Fruit fly (Drosophila melanogaster): ENCODE results near the gene CG9705.

The CG9705 gene

dm6 chr3L:16765647-16766628, 14.0 kb upstream of the CG9705 start, which contains the start of gene Nrt (continued):
- TF ChIP-seq her (GFP tag; optimal IDR thresholded peaks at IDR 0.05) (peak; percentile 31), kay (GFP tag; optimal IDR thresholded peaks at IDR 0.05) (peak; percentile 34), NC2β (GFP tag; optimal IDR thresholded peaks at IDR 0.05) (no peak), insv (GFP tag; optimal IDR thresholded peaks at IDR 0.05) (peak in 1 of 2 experiments; percentile 61), bab2 (GFP tag; optimal IDR thresholded peaks at IDR 0.05) (no peak), prd (optimal IDR thresholded peaks at IDR 0.05) (no peak), prd (GFP tag; IDR thresholded peaks at IDR 0.05) (peak; percentile 66), NFAT (GFP tag; IDR thresholded peaks at IDR 0.05) (no peak), Bteb2 (GFP tag; optimal IDR thresholded peaks at IDR 0.05) (no peak), CG2712 (tag; optimal IDR thresholded peaks at IDR 0.05) (peak; percentile 84), dmrt11E (tag; optimal IDR thresholded peaks at IDR 0.05) (peak; percentile 74), BtbVII (GFP tag; optimal IDR thresholded peaks at IDR 0.05) (peak; percentile 63), CG3407 (GFP tag; optimal IDR thresholded peaks at IDR 0.05) (peak; percentile 37), Elba2 (GFP tag; optimal IDR thresholded peaks at IDR 0.05) (peak; percentile 95), Dref (GFP tag; IDR thresholded peaks at IDR 0.05) (no peak), Trl (optimal IDR thresholded peaks at IDR 0.05) (peak in 1 of 2 experiments; percentile 10), Trl (GFP tag; optimal IDR thresholded peaks at IDR 0.05) (no peak), Sin3A (optimal IDR thresholded peaks at IDR 0.05) (no peak), CG32772 (GFP tag; IDR thresholded peaks at IDR 0.05) (peak; percentile 49; the same call in 1 of the 2 replicates), CrebB (tag; optimal IDR thresholded peaks at IDR 0.05) (peak; percentile 43), Ravus (GFP tag; IDR thresholded peaks at IDR 0.05) (no peak), slou (GFP tag; optimal IDR thresholded peaks at IDR 0.05) (no peak), Chrac-16 (GFP tag; optimal IDR thresholded peaks at IDR 0.05) (peak; percentile 34), Dip2 (GFP tag; IDR thresholded peaks at IDR 0.05) (no peak), croc (GFP tag; conservative IDR thresholded peaks at IDR 0.05) (no peak), CG1024 (GFP tag; IDR thresholded peaks at IDR 0.05) (no peak), CG12071 (GFP tag; optimal IDR thresholded peaks at IDR 0.05) (no peak), sqz (GFP tag; optimal IDR thresholded peaks at IDR 0.05) (peak; percentile 72), Atf6 (GFP tag; IDR thresholded peaks at IDR 0.05) (peak; percentile 64), CG14667 (GFP tag; IDR thresholded peaks at IDR 0.05) (no peak), Hmr (GFP tag; optimal IDR thresholded peaks at IDR 0.05) (peak; percentile 80), stc (GFP tag; IDR thresholded peaks at IDR 0.05) (0 out of 2 replicates have a peak, but pooled peaks have one; percentile 58), CG8944 (GFP tag; optimal IDR thresholded peaks at IDR 0.05) (no peak), en (GFP tag; optimal IDR thresholded peaks at IDR 0.05) (no peak), psq (GFP tag; optimal IDR thresholded peaks at IDR 0.05) (no peak), CG3847 (GFP tag; IDR thresholded peaks at IDR 0.05) (0 out of 2 replicates have a peak, but pooled peaks have one; percentile 27), fd96Cb (tag; optimal IDR thresholded peaks at IDR 0.05) (peak; percentile 50), Hr3 (GFP tag; optimal IDR thresholded peaks at IDR 0.05) (peak; percentile 45), Hsf (GFP tag; optimal IDR thresholded peaks at IDR 0.05) (peak; percentile 26), ken (GFP tag; IDR thresholded peaks at IDR 0.05) (no peak), tna (GFP tag; IDR thresholded peaks at IDR 0.05; ENCODE audit: partially characterized antibody) (peak; percentile 66; the same call in 1 of the 2 replicates), eve (GFP tag; optimal IDR thresholded peaks at IDR 0.05) (peak in 1 of 2 experiments; percentile 89), chif (GFP tag; optimal IDR thresholded peaks at IDR 0.05) (no peak), CG1529 (GFP tag; optimal IDR thresholded peaks at IDR 0.05) (peak; percentile 33), CG17385 (GFP tag; optimal IDR thresholded peaks at IDR 0.05) (peak; percentile 69), dmrt99B (tag; optimal IDR thresholded peaks at IDR 0.05) (peak; percentile 72), Myb (GFP tag; optimal IDR thresholded peaks at IDR 0.05) (no peak), MESR4 (GFP tag; optimal IDR thresholded peaks at IDR 0.05) (peak; percentile 1), Hr39 (optimal IDR thresholded peaks at IDR 0.05) (no peak), klu (GFP tag; IDR thresholded peaks at IDR 0.05) (no peak), gce (GFP tag; IDR thresholded peaks at IDR 0.05) (no peak)

Data from whole organism, embryonic.